Worm (Caenorhabditis elegans): ENCODE data around the gene Y47D7A.13.

ce11 chrV:4447637-4448036, 11.9 kb upstream of the Y47D7A.13 start:
- TF ChIP-seq B0310.2 (tag; optimal IDR thresholded peaks at IDR 0.05) (no peak), ama-1 (optimal IDR thresholded peaks at IDR 0.05) (no peak), tbx-11 (GFP tag; IDR thresholded peaks at IDR 0.05) (no peak), tra-4 (tag; optimal IDR thresholded peaks at IDR 0.05) (no peak)
